Worm (Caenorhabditis elegans) whole organism, young adult: ENCODE results near the gene nmur-1.

Source experiments
- B0019.2 ChIP-seq: fragments of 200-800 bp; sonication (Bioruptor generic); conservative IDR thresholded peaks from 2 replicates; pipeline ENCODE4 v1.3.6; 2022; ENCODE audit warnings: missing genetic modification reagents, missing genetic modification characterization, missing compliant biosample characterization
- D2030.7 ChIP-seq: fragments of 200-800 bp; sonication (Bioruptor generic); IDR thresholded peaks from 2 replicates; pipeline ENCODE4 v1.3.6; 2022; ENCODE audit warnings: missing genetic modification reagents, missing genetic modification characterization, missing compliant biosample characterization
- F37B4.10 ChIP-seq: fragments of 200-800 bp; sonication (Bioruptor generic); IDR thresholded peaks from 2 replicates; pipeline ENCODE4 v1.3.6; 2022; ENCODE audit warnings: missing genetic modification characterization, missing compliant biosample characterization
- F49E8.2 ChIP-seq: sonication (generic microtip); optimal IDR thresholded peaks from 3 replicates; lab custom pipeline; 2017; ENCODE audit warnings: missing genetic modification characterization, mild to moderate bottlenecking, missing compliant biosample characterization, antibody characterized with exemption, moderate library complexity; ENCODE audit not compliant: insufficient read depth
- F57A8.1 ChIP-seq: fragments of 200-800 bp; sonication (Bioruptor generic); optimal IDR thresholded peaks from 2 replicates; lab custom pipeline; 2018; ENCODE audit warnings: mild to moderate bottlenecking, missing genetic modification characterization, moderate library complexity, missing compliant biosample characterization
- K11D2.4 ChIP-seq: fragments of 200-800 bp; sonication (Bioruptor generic); IDR thresholded peaks from 2 replicates; pipeline ENCODE4 v1.3.6; 2022; ENCODE audit warnings: missing genetic modification reagents, missing genetic modification characterization, missing compliant biosample characterization
- K12H6.12 ChIP-seq: fragments of 200-800 bp; sonication (Bioruptor generic); optimal IDR thresholded peaks from 2 replicates; lab custom pipeline; 2018; ENCODE audit warnings: mild to moderate bottlenecking, missing genetic modification characterization, missing compliant biosample characterization
- Y53F4B.3 ChIP-seq: fragments of 200-800 bp; sonication (Bioruptor generic); IDR thresholded peaks from 2 replicates; pipeline ENCODE4 v1.3.6; 2022; ENCODE audit warnings: missing genetic modification reagents, missing genetic modification characterization, missing compliant biosample characterization
- Y56A3A.18 ChIP-seq: fragments of 200-800 bp; sonication (Bioruptor generic); IDR thresholded peaks from 2 replicates; pipeline ENCODE4 v1.3.6; 2022; ENCODE audit warnings: missing genetic modification reagents, missing genetic modification characterization, missing compliant biosample characterization
- Y79H2A.3 ChIP-seq: fragments of 200-800 bp; sonication (Bioruptor generic); conservative IDR thresholded peaks from 2 replicates; pipeline ENCODE4 v1.3.6; 2022; ENCODE audit warnings: missing genetic modification reagents, missing genetic modification characterization, missing compliant biosample characterization
- atf-7 ChIP-seq: sonication (generic microtip); optimal IDR thresholded peaks from 2 replicates; lab custom pipeline; 2017; ENCODE audit warnings: mild to moderate bottlenecking, missing genetic modification characterization, missing compliant biosample characterization
- attf-6 ChIP-seq: fragments of 200-800 bp; sonication (Bioruptor generic); IDR thresholded peaks from 2 replicates; pipeline ENCODE4 v1.3.6; 2022; ENCODE audit warnings: missing genetic modification reagents, missing genetic modification characterization, missing compliant biosample characterization
- cebp-1 ChIP-seq, 2 experiments: fragments of 200-800 bp in 1 of 2; sonication (Bioruptor generic) in 1 of 2; sonication (generic microtip) in 1 of 2; IDR thresholded peaks in 1 of 2; optimal IDR thresholded peaks in 1 of 2; 2 replicates each; pipeline versions ENCODE4 v1.3.6 to Lab custom; 2017 to 2022; ENCODE audit warnings: missing compliant biosample characterization in 2 of 2, missing genetic modification characterization in 2 of 2, mild to moderate bottlenecking in 1 of 2, missing genetic modification reagents in 1 of 2, moderate library complexity in 1 of 2
- ceh-100 ChIP-seq: fragments of 200-800 bp; sonication (Bioruptor generic); IDR thresholded peaks from 2 replicates; pipeline ENCODE4 v1.3.6; 2022; ENCODE audit warnings: missing genetic modification reagents, missing genetic modification characterization, missing compliant biosample characterization
- ceh-58 ChIP-seq: fragments of 200-800 bp; sonication (Bioruptor generic); IDR thresholded peaks from 2 replicates; pipeline ENCODE4 v1.3.6; 2022; ENCODE audit warnings: missing genetic modification characterization, missing compliant biosample characterization
- die-1 ChIP-seq: sonication (generic microtip); optimal IDR thresholded peaks from 2 replicates; lab custom pipeline; 2016; ENCODE audit warnings: missing genotype, mild to moderate bottlenecking, missing genetic modification characterization, missing compliant biosample characterization
- dpff-1 ChIP-seq: sonication (generic microtip); optimal IDR thresholded peaks from 2 replicates; lab custom pipeline; 2017; ENCODE audit warnings: mild to moderate bottlenecking, missing genetic modification characterization, missing compliant biosample characterization
- dpl-1 ChIP-seq: fragments of 150-350 bp; optimal IDR thresholded peaks from 2 replicates; lab custom pipeline; 2014; ENCODE audit warnings: missing biosample characterization, missing genetic modification reagents, missing genetic modification characterization
- efl-1 ChIP-seq: fragments of 150-350 bp; optimal IDR thresholded peaks from 2 replicates; lab custom pipeline; 2014; ENCODE audit warnings: missing biosample characterization, missing genetic modification reagents, missing genetic modification characterization
- egl-44 ChIP-seq: fragments of 200-800 bp; sonication (Bioruptor generic); IDR thresholded peaks from 2 replicates; pipeline ENCODE4 v1.3.6; 2022; ENCODE audit warnings: missing genetic modification reagents, missing genetic modification characterization, missing compliant biosample characterization
- ets-4 ChIP-seq: fragments of 200-800 bp; sonication (Bioruptor generic); optimal IDR thresholded peaks from 2 replicates; lab custom pipeline; 2018; ENCODE audit warnings: mild to moderate bottlenecking, missing genetic modification characterization, missing compliant biosample characterization
- gei-17 ChIP-seq: fragments of 200-800 bp; sonication (Bioruptor generic); optimal IDR thresholded peaks from 2 replicates; lab custom pipeline; 2018; ENCODE audit warnings: mild to moderate bottlenecking, missing genetic modification characterization, missing compliant biosample characterization
- hlh-26 ChIP-seq: fragments of 200-800 bp; sonication (Bioruptor generic); conservative IDR thresholded peaks from 2 replicates; pipeline ENCODE4 v1.3.6; 2022; ENCODE audit warnings: missing genetic modification reagents, missing genetic modification characterization, missing compliant biosample characterization
- hrde-1 ChIP-seq: sonication (generic microtip); optimal IDR thresholded peaks from 2 replicates; lab custom pipeline; 2016; ENCODE audit warnings: missing genetic modification characterization, mild to moderate bottlenecking, missing compliant biosample characterization, moderate library complexity, missing genotype, missing genetic modification reagents, borderline replicate concordance
- lag-1 ChIP-seq: fragments of 200-800 bp; sonication (Bioruptor generic); IDR thresholded peaks from 2 replicates; pipeline ENCODE4 v1.3.6; 2022; ENCODE audit warnings: missing genetic modification reagents, missing genetic modification characterization, missing compliant biosample characterization
- let-607 ChIP-seq, 2 experiments: fragments of 200-800 bp in 1 of 2; sonication (Bioruptor generic) in 1 of 2; sonication (generic microtip) in 1 of 2; optimal IDR thresholded peaks; 2 replicates each; lab custom pipeline; 2016 to 2018; ENCODE audit warnings: mild to moderate bottlenecking in 2 of 2, missing compliant biosample characterization in 2 of 2, missing genetic modification characterization in 2 of 2, moderate library complexity in 2 of 2, missing genotype in 1 of 2
- lin-54 ChIP-seq: fragments of 200-800 bp; sonication (Bioruptor generic); optimal IDR thresholded peaks from 2 replicates; lab custom pipeline; 2018; ENCODE audit warnings: mild to moderate bottlenecking, missing genetic modification characterization, missing compliant biosample characterization
- lir-1 ChIP-seq: fragments of 200-800 bp; sonication (Bioruptor generic); conservative IDR thresholded peaks from 2 replicates; pipeline ENCODE4 v1.3.6; 2022; ENCODE audit warnings: missing genetic modification reagents, missing genetic modification characterization, missing compliant biosample characterization
- madf-10 ChIP-seq: sonication (generic microtip); optimal IDR thresholded peaks from 2 replicates; lab custom pipeline; 2016; ENCODE audit warnings: mild to moderate bottlenecking, missing genetic modification characterization, missing compliant biosample characterization
- madf-6 ChIP-seq: fragments of 200-800 bp; sonication (Bioruptor generic); IDR thresholded peaks from 2 replicates; pipeline ENCODE4 v1.3.6; 2022; ENCODE audit warnings: missing genetic modification reagents, missing genetic modification characterization, missing compliant biosample characterization
- madf-8 ChIP-seq: fragments of 200-800 bp; sonication (Bioruptor generic); conservative IDR thresholded peaks from 2 replicates; pipeline ENCODE4 v1.3.6; 2022; ENCODE audit warnings: missing genetic modification reagents, missing genetic modification characterization, missing compliant biosample characterization
- nfya-2 ChIP-seq: fragments of 200-800 bp; sonication (Bioruptor generic); IDR thresholded peaks from 2 replicates; pipeline ENCODE4 v1.3.6; 2022; ENCODE audit warnings: missing genetic modification reagents, missing genetic modification characterization, missing compliant biosample characterization
- nhr-120 ChIP-seq: fragments of 200-800 bp; sonication (Bioruptor generic); IDR thresholded peaks from 2 replicates; pipeline ENCODE4 v1.3.6; 2022; ENCODE audit warnings: missing genetic modification characterization, missing compliant biosample characterization
- nhr-80 ChIP-seq: sonication (generic microtip); optimal IDR thresholded peaks from 2 replicates; lab custom pipeline; 2016; ENCODE audit warnings: missing genetic modification characterization, missing compliant biosample characterization
- nhr-90 ChIP-seq: sonication (generic microtip); optimal IDR thresholded peaks from 2 replicates; lab custom pipeline; 2016; ENCODE audit warnings: missing genotype, mild to moderate bottlenecking, missing genetic modification characterization, missing compliant biosample characterization
- snpc-1.3 ChIP-seq: sonication (generic microtip); optimal IDR thresholded peaks from 2 replicates; lab custom pipeline; 2017; ENCODE audit warnings: missing genetic modification characterization, mild to moderate bottlenecking, missing compliant biosample characterization, antibody characterized with exemption, moderate library complexity, missing genotype, missing genetic modification reagents; ENCODE audit not compliant: insufficient read depth
- snpc-3.4 ChIP-seq: sonication (generic microtip); optimal IDR thresholded peaks from 2 replicates; lab custom pipeline; 2017; ENCODE audit warnings: missing genetic modification characterization, mild to moderate bottlenecking, missing compliant biosample characterization, antibody characterized with exemption, moderate library complexity, missing genotype, missing genetic modification reagents
- somi-1 ChIP-seq: fragments of 200-800 bp; sonication (Bioruptor generic); optimal IDR thresholded peaks from 2 replicates; lab custom pipeline; 2018; ENCODE audit warnings: mild to moderate bottlenecking, missing genetic modification characterization, missing compliant biosample characterization
- sptf-2 ChIP-seq: fragments of 200-800 bp; sonication (Bioruptor generic); optimal IDR thresholded peaks from 2 replicates; lab custom pipeline; 2018; ENCODE audit warnings: mild to moderate bottlenecking, missing genetic modification characterization, missing compliant biosample characterization
- tbp1 ChIP-seq: fragments of 200-800 bp; sonication (Bioruptor generic); optimal IDR thresholded peaks from 2 replicates; lab custom pipeline; 2018; ENCODE audit warnings: mild to moderate bottlenecking, missing genetic modification characterization, missing compliant biosample characterization
- zfh-2 ChIP-seq: fragments of 200-800 bp; sonication (Bioruptor generic); conservative IDR thresholded peaks from 2 replicates; pipeline ENCODE4 v1.3.6; 2022; ENCODE audit warnings: missing genetic modification reagents, missing genetic modification characterization, missing compliant biosample characterization
- ztf-22 ChIP-seq: fragments of 200-800 bp; sonication (Bioruptor generic); optimal IDR thresholded peaks from 2 replicates; lab custom pipeline; 2018; ENCODE audit warnings: mild to moderate bottlenecking, missing genetic modification characterization, moderate library complexity, missing compliant biosample characterization
- ztf-26 ChIP-seq: sonication (generic microtip); optimal IDR thresholded peaks from 2 replicates; lab custom pipeline; 2017; ENCODE audit warnings: missing genetic modification characterization, missing compliant biosample characterization

The nmur-1 gene

DNA sequence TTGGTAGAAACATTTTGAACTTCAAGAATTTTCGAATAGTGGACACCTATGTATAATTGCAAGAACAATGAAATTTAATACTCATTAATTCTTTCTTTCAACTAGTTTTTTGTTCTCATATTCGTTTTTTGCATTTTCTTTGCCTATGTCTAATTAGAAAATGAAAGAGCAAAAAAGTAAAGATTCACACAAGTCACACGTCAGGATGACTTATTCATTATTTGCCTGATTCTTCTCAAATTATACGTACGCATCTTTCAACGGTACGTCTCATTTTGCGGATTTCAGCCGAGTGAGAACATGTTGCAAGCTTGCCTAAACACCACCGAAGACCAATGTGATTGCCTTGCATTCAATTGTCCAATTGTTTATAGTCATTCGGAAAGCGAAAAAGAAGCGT is at the start of gene nmur-1:
Gene nmur-1 (plus strand): TSS at position 301 of the 400 bp plus-strand sequence.
- TF ChIP-seq die-1 (tag; lab: Kevin White, UChicago) = no peak
- no peak for TF ChIP-seq Y56A3A.18 (GFP tag; lab: Robert Waterston, UW)
- TF ChIP-seq nfya-2 (GFP tag; lab: Robert Waterston, UW) = no peak
- TF ChIP-seq attf-6 = no peak
- TF ChIP-seq snpc-1.3 (tag; lab: Kevin White, UChicago) = no peak

DNA sequence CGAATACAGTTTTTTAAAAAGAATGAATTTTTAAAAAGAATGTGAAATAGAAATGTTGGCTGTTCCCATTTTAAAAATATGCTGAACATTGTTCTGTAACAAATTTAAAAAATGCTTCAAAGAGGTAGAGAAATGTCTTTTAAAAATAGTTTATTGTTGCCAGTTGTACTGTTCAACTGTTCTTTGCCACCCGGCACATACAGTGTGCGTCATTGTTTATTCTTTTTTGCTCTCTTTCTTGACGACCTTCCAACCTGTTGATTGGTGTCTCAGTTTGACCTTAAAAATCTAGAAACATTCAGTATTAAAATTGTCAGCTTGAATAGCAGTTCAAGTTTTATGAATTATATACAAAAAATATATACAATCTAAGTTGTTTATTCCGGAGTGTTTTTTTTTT is 49.1 kb upstream of the nmur-1 start:
- TF ChIP-seq nhr-80 (tag; lab: Kevin White, UChicago) (no peak), lag-1 (no peak), gei-17 (GFP tag; lab: Kevin White, UChicago) (no peak), snpc-3.4 (no peak), B0019.2 (GFP tag; lab: Robert Waterston, UW) (no peak), dpl-1 (no peak), lin-54 (no peak), madf-8 (GFP tag; lab: Robert Waterston, UW) (no peak), hlh-26 (GFP tag; lab: Robert Waterston, UW) (no peak), K12H6.12 (tag; lab: Kevin White, UChicago) (no peak), dpff-1 (tag; lab: Kevin White, UChicago) (no peak), K11D2.4 (no peak), F49E8.2 (no peak), attf-6 (no peak), nhr-90 (tag; lab: Kevin White, UChicago) (no peak), atf-7 (no peak), sptf-2 (GFP tag; lab: Kevin White, UChicago) (no peak), cebp-1 (GFP tag; IDR thresholded peaks at IDR 0.05; lab: Robert Waterston, UW) (no peak), cebp-1 (tag; optimal IDR thresholded peaks at IDR 0.05; lab: Kevin White, UChicago) (no peak), nhr-120 (no peak), F37B4.10 (GFP tag; lab: Robert Waterston, UW) (no peak)
- TF ChIP-seq, all 124 proteins: peak for 0

DNA sequence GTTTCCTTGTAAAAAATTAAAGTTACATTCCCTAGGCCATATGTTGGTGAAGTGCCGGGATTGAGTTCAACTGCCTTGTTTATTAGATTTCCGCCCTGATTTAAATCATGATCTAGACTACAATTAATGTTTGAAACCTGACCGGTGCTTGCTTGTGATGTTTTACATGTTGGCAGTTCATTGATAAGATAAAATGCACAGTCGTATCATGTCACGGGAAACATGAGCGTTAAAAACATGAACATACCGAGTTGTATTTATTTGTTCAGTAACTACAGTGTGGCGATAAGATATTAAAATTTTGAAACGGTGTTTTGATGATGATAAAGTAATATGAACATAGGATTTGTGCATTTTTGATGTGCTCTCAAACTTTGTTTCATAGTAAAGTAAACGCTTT is 48.4 kb upstream of the nmur-1 start:
- TF ChIP-seq ztf-22 (GFP tag; lab: Kevin White, UChicago) = peak; percentile 27
- TF ChIP-seq tbp1 (GFP tag; lab: Kevin White, UChicago) = peak; percentile 27
- TF ChIP-seq somi-1 (GFP tag; lab: Kevin White, UChicago) = no peak
- peak; percentile 79 for TF ChIP-seq nhr-80 (tag; lab: Kevin White, UChicago)
- no peak for TF ChIP-seq Y53F4B.3
- peak in 1 of 2 experiments; percentile 11 for TF ChIP-seq let-607 (tag; optimal IDR thresholded peaks at IDR 0.05; lab: Kevin White, UChicago)

DNA sequence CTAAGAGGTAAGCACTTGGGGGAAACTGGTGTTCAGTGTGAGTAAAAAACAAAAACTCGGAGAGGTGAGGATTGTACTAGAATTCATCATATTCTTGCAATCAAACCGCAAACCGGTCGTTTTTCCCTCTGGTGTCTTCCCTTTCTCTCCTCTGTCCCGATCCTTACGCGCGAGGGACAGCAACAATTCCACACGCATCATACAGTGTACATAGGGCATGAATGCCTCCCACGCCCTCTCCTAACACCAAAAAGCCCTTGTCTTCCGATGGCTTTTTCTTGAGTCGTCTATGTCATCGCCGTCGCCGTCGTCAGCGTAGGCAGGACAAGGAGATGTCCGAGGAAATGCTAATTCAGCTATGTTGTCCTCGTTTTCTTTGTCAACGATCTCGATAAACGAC is 47.3 kb upstream of the nmur-1 start:
- no peak for TF ChIP-seq ceh-100
- TF ChIP-seq Y79H2A.3 (GFP tag; lab: Robert Waterston, UW) = no peak
- TF ChIP-seq efl-1 = no peak
- TF ChIP-seq egl-44 = no peak
- TF ChIP-seq ztf-26 (tag; lab: Kevin White, UChicago) = no peak
- no peak for TF ChIP-seq ceh-58 (GFP tag; lab: Robert Waterston, UW)
- TF ChIP-seq lir-1 (GFP tag; lab: Robert Waterston, UW) = no peak
- TF ChIP-seq ets-4 = no peak
- TF ChIP-seq D2030.7 = no peak
- no peak for TF ChIP-seq snpc-1.3 (tag; lab: Kevin White, UChicago)
- TF ChIP-seq hrde-1 (tag; lab: Kevin White, UChicago) = no peak
- TF ChIP-seq madf-6 (GFP tag; lab: Robert Waterston, UW) = no peak
- no peak for TF ChIP-seq tbp1 (GFP tag; lab: Kevin White, UChicago)
- no peak for TF ChIP-seq F57A8.1
- no peak for TF ChIP-seq zfh-2 (GFP tag; lab: Robert Waterston, UW)
- no peak for TF ChIP-seq madf-10 (tag; lab: Kevin White, UChicago)
